Worm (Caenorhabditis elegans) whole organism, young adult: ENCODE data around the gene F01F1.14.

Experiments
- C06A6.2 ChIP-seq: fragments of 200-800 bp; sonication (Bioruptor generic); conservative IDR thresholded peaks from 2 replicates; pipeline ENCODE4 v1.3.6; 2022; ENCODE audit warnings: missing genetic modification characterization, missing compliant biosample characterization
- F33H1.4 ChIP-seq: fragments of 200-800 bp; sonication (Bioruptor generic); IDR thresholded peaks from 2 replicates; pipeline ENCODE4 v1.3.6; 2022; ENCODE audit warnings: missing genetic modification reagents, missing genetic modification characterization, missing compliant biosample characterization
- F39B2.1 ChIP-seq: fragments of 200-800 bp; sonication (Bioruptor generic); IDR thresholded peaks from 2 replicates; pipeline ENCODE4 v1.3.6; 2022; ENCODE audit warnings: missing genetic modification reagents, missing genetic modification characterization, missing compliant biosample characterization
- F49E8.2 ChIP-seq: sonication (generic microtip); optimal IDR thresholded peaks from 3 replicates; lab custom pipeline; 2017; ENCODE audit warnings: missing genetic modification characterization, mild to moderate bottlenecking, missing compliant biosample characterization, antibody characterized with exemption, moderate library complexity; ENCODE audit not compliant: insufficient read depth
- F52B5.7 ChIP-seq: sonication (generic microtip); optimal IDR thresholded peaks from 2 replicates; lab custom pipeline; 2016; ENCODE audit warnings: mild to moderate bottlenecking, missing genetic modification characterization, missing compliant biosample characterization
- F57C9.4 ChIP-seq: sonication (generic microtip); optimal IDR thresholded peaks from 2 replicates; lab custom pipeline; 2017; ENCODE audit warnings: mild to moderate bottlenecking, missing genetic modification characterization, missing compliant biosample characterization
- T07F8.4 ChIP-seq: sonication (generic microtip); optimal IDR thresholded peaks from 2 replicates; lab custom pipeline; 2016; ENCODE audit warnings: mild to moderate bottlenecking, missing genetic modification characterization, moderate library complexity, missing compliant biosample characterization
- T26A5.8 ChIP-seq: sonication (generic microtip); optimal IDR thresholded peaks from 2 replicates; lab custom pipeline; 2016; ENCODE audit warnings: missing genetic modification characterization, missing compliant biosample characterization
- Y53G8AR.9 ChIP-seq: fragments of 200-800 bp; sonication (Bioruptor generic); conservative IDR thresholded peaks from 2 replicates; pipeline ENCODE4 v1.3.6; 2022; ENCODE audit warnings: missing genetic modification reagents, missing genetic modification characterization, missing compliant biosample characterization
- Y95B8A.8 ChIP-seq: fragments of 200-800 bp; sonication (Bioruptor generic); IDR thresholded peaks from 2 replicates; pipeline ENCODE4 v1.3.6; 2022; ENCODE audit warnings: missing genetic modification reagents, missing genetic modification characterization, missing compliant biosample characterization
- ZK185.1 ChIP-seq: sonication (generic microtip); optimal IDR thresholded peaks from 2 replicates; lab custom pipeline; 2016; ENCODE audit warnings: mild to moderate bottlenecking, missing genetic modification characterization, missing compliant biosample characterization; ENCODE audit not compliant: poor library complexity, severe bottlenecking
- akir-1 ChIP-seq: fragments of 200-800 bp; sonication (Bioruptor generic); optimal IDR thresholded peaks from 2 replicates; lab custom pipeline; 2018; ENCODE audit warnings: mild to moderate bottlenecking, missing genetic modification characterization, moderate library complexity, missing compliant biosample characterization
- attf-3 ChIP-seq: fragments of 200-800 bp; sonication (Bioruptor generic); conservative IDR thresholded peaks from 2 replicates; pipeline ENCODE4 v1.3.6; 2022; ENCODE audit warnings: missing genetic modification reagents, missing genetic modification characterization, missing compliant biosample characterization
- attf-5 ChIP-seq: fragments of 200-800 bp; sonication (Bioruptor generic); optimal IDR thresholded peaks from 2 replicates; lab custom pipeline; 2018; ENCODE audit warnings: mild to moderate bottlenecking, missing genetic modification characterization, missing compliant biosample characterization
- cebp-1 ChIP-seq, 2 experiments: fragments of 200-800 bp in 1 of 2; sonication (Bioruptor generic) in 1 of 2; sonication (generic microtip) in 1 of 2; IDR thresholded peaks in 1 of 2; optimal IDR thresholded peaks in 1 of 2; 2 replicates each; pipeline versions ENCODE4 v1.3.6 to Lab custom; 2017 to 2022; ENCODE audit warnings: missing compliant biosample characterization in 2 of 2, missing genetic modification characterization in 2 of 2, mild to moderate bottlenecking in 1 of 2, missing genetic modification reagents in 1 of 2, moderate library complexity in 1 of 2
- die-1 ChIP-seq: sonication (generic microtip); optimal IDR thresholded peaks from 2 replicates; lab custom pipeline; 2016; ENCODE audit warnings: missing genotype, mild to moderate bottlenecking, missing genetic modification characterization, missing compliant biosample characterization
- dox-1 ChIP-seq: fragments of 200-800 bp; sonication (Bioruptor generic); IDR thresholded peaks from 2 replicates; pipeline ENCODE4 v1.3.6; 2022; ENCODE audit warnings: missing genetic modification reagents, missing genetic modification characterization, missing compliant biosample characterization
- dpff-1 ChIP-seq: sonication (generic microtip); optimal IDR thresholded peaks from 2 replicates; lab custom pipeline; 2017; ENCODE audit warnings: mild to moderate bottlenecking, missing genetic modification characterization, missing compliant biosample characterization
- dpl-1 ChIP-seq: fragments of 150-350 bp; optimal IDR thresholded peaks from 2 replicates; lab custom pipeline; 2014; ENCODE audit warnings: missing biosample characterization, missing genetic modification reagents, missing genetic modification characterization
- ekl-4 ChIP-seq: fragments of 200-800 bp; sonication (Bioruptor generic); IDR thresholded peaks from 2 replicates; pipeline ENCODE4 v1.3.6; 2022; ENCODE audit warnings: missing genetic modification reagents, missing genetic modification characterization, missing compliant biosample characterization
- gei-17 ChIP-seq: fragments of 200-800 bp; sonication (Bioruptor generic); optimal IDR thresholded peaks from 2 replicates; lab custom pipeline; 2018; ENCODE audit warnings: mild to moderate bottlenecking, missing genetic modification characterization, missing compliant biosample characterization
- him-1 ChIP-seq: sonication (generic microtip); optimal IDR thresholded peaks from 2 replicates; lab custom pipeline; 2016; ENCODE audit warnings: missing genotype, missing genetic modification reagents, missing genetic modification characterization, missing compliant biosample characterization
- hrde-1 ChIP-seq: sonication (generic microtip); optimal IDR thresholded peaks from 2 replicates; lab custom pipeline; 2016; ENCODE audit warnings: missing genetic modification characterization, mild to moderate bottlenecking, missing compliant biosample characterization, moderate library complexity, missing genotype, missing genetic modification reagents, borderline replicate concordance
- hsf-1 ChIP-seq: fragments of 200-800 bp; sonication (Bioruptor generic); IDR thresholded peaks from 2 replicates; pipeline ENCODE4 v1.3.6; 2022; ENCODE audit warnings: missing genetic modification reagents, missing genetic modification characterization, missing compliant biosample characterization
- lag-1 ChIP-seq: fragments of 200-800 bp; sonication (Bioruptor generic); IDR thresholded peaks from 2 replicates; pipeline ENCODE4 v1.3.6; 2022; ENCODE audit warnings: missing genetic modification reagents, missing genetic modification characterization, missing compliant biosample characterization
- lin-54 ChIP-seq: fragments of 200-800 bp; sonication (Bioruptor generic); optimal IDR thresholded peaks from 2 replicates; lab custom pipeline; 2018; ENCODE audit warnings: mild to moderate bottlenecking, missing genetic modification characterization, missing compliant biosample characterization
- lir-1 ChIP-seq: fragments of 200-800 bp; sonication (Bioruptor generic); conservative IDR thresholded peaks from 2 replicates; pipeline ENCODE4 v1.3.6; 2022; ENCODE audit warnings: missing genetic modification reagents, missing genetic modification characterization, missing compliant biosample characterization
- madf-10 ChIP-seq: sonication (generic microtip); optimal IDR thresholded peaks from 2 replicates; lab custom pipeline; 2016; ENCODE audit warnings: mild to moderate bottlenecking, missing genetic modification characterization, missing compliant biosample characterization
- madf-3 ChIP-seq: fragments of 200-800 bp; sonication (Bioruptor generic); IDR thresholded peaks from 2 replicates; pipeline ENCODE4 v1.3.6; 2022; ENCODE audit warnings: missing genetic modification reagents, missing genetic modification characterization, missing compliant biosample characterization
- madf-8 ChIP-seq: fragments of 200-800 bp; sonication (Bioruptor generic); conservative IDR thresholded peaks from 2 replicates; pipeline ENCODE4 v1.3.6; 2022; ENCODE audit warnings: missing genetic modification reagents, missing genetic modification characterization, missing compliant biosample characterization
- mcd-1 ChIP-seq: fragments of 200-800 bp; sonication (Bioruptor generic); IDR thresholded peaks from 2 replicates; pipeline ENCODE4 v1.3.6; 2022; ENCODE audit warnings: missing genetic modification reagents, missing genetic modification characterization, missing compliant biosample characterization
- nfya-1 ChIP-seq: sonication (generic microtip); optimal IDR thresholded peaks from 2 replicates; lab custom pipeline; 2017; ENCODE audit warnings: antibody characterized with exemption, missing compliant biosample characterization, missing genetic modification characterization, borderline replicate concordance; ENCODE audit not compliant: insufficient read depth
- nfyb-1 ChIP-seq: fragments of 200-800 bp; sonication (Bioruptor generic); IDR thresholded peaks from 2 replicates; pipeline ENCODE4 v1.3.6; 2022; ENCODE audit warnings: missing genetic modification reagents, missing genetic modification characterization, missing compliant biosample characterization
- nhr-120 ChIP-seq: fragments of 200-800 bp; sonication (Bioruptor generic); IDR thresholded peaks from 2 replicates; pipeline ENCODE4 v1.3.6; 2022; ENCODE audit warnings: missing genetic modification characterization, missing compliant biosample characterization
- nhr-80 ChIP-seq: sonication (generic microtip); optimal IDR thresholded peaks from 2 replicates; lab custom pipeline; 2016; ENCODE audit warnings: missing genetic modification characterization, missing compliant biosample characterization
- nhr-90 ChIP-seq: sonication (generic microtip); optimal IDR thresholded peaks from 2 replicates; lab custom pipeline; 2016; ENCODE audit warnings: missing genotype, mild to moderate bottlenecking, missing genetic modification characterization, missing compliant biosample characterization
- rcor-1 ChIP-seq: fragments of 200-800 bp; sonication (Bioruptor generic); IDR thresholded peaks from 2 replicates; pipeline ENCODE4 v1.3.6; 2022; ENCODE audit warnings: missing genetic modification reagents, missing genetic modification characterization, missing compliant biosample characterization
- rec-8 ChIP-seq, 2 experiments: sonication (generic microtip); optimal IDR thresholded peaks; 2 replicates each; lab custom pipeline; 2016; ENCODE audit warnings: mild to moderate bottlenecking in 2 of 2, missing genetic modification characterization in 2 of 2, missing genetic modification reagents in 2 of 2, missing genotype in 2 of 2, missing biosample characterization in 1 of 2, missing compliant biosample characterization in 1 of 2, moderate library complexity in 1 of 2
- repo-1 ChIP-seq: sonication (generic microtip); optimal IDR thresholded peaks from 2 replicates; lab custom pipeline; 2017; ENCODE audit warnings: mild to moderate bottlenecking, missing genetic modification characterization, missing compliant biosample characterization
- sea-2 ChIP-seq: fragments of 200-800 bp; sonication (Bioruptor generic); IDR thresholded peaks from 2 replicates; pipeline ENCODE4 v1.3.6; 2022; ENCODE audit warnings: missing genetic modification characterization, missing compliant biosample characterization
- snpc-1.1 ChIP-seq: sonication (generic microtip); optimal IDR thresholded peaks from 2 replicates; lab custom pipeline; 2017; ENCODE audit warnings: missing genetic modification characterization, mild to moderate bottlenecking, missing compliant biosample characterization, antibody characterized with exemption, moderate library complexity, missing genotype, missing genetic modification reagents; ENCODE audit not compliant: insufficient read depth
- snpc-1.3 ChIP-seq: sonication (generic microtip); optimal IDR thresholded peaks from 2 replicates; lab custom pipeline; 2017; ENCODE audit warnings: missing genetic modification characterization, mild to moderate bottlenecking, missing compliant biosample characterization, antibody characterized with exemption, moderate library complexity, missing genotype, missing genetic modification reagents; ENCODE audit not compliant: insufficient read depth
- tbp1 ChIP-seq: fragments of 200-800 bp; sonication (Bioruptor generic); optimal IDR thresholded peaks from 2 replicates; lab custom pipeline; 2018; ENCODE audit warnings: mild to moderate bottlenecking, missing genetic modification characterization, missing compliant biosample characterization
- unc-130 ChIP-seq: sonication (generic microtip); optimal IDR thresholded peaks from 2 replicates; lab custom pipeline; 2016; ENCODE audit warnings: missing genetic modification reagents, missing genetic modification characterization, missing compliant biosample characterization
- zim-3 ChIP-seq: sonication (generic microtip); optimal IDR thresholded peaks from 2 replicates; lab custom pipeline; 2017; ENCODE audit warnings: mild to moderate bottlenecking, missing genetic modification characterization, moderate library complexity, missing compliant biosample characterization
- ztf-6 ChIP-seq: fragments of 200-800 bp; sonication (Bioruptor generic); IDR thresholded peaks from 2 replicates; pipeline ENCODE4 v1.3.6; 2022; ENCODE audit warnings: missing genetic modification reagents, missing genetic modification characterization, missing compliant biosample characterization

The F01F1.14 gene

ce11 chrIII:5863774-5864173, 18.9 kb downstream of the F01F1.14 start, which contains the start of gene dnpp-1 (continued):
- TF ChIP-seq tbp1 (GFP tag; lab: Kevin White, UChicago) (peak; percentile 12), ztf-6 (no peak), hrde-1 (tag; lab: Kevin White, UChicago) (no peak), Y53G8AR.9 (no peak), F39B2.1 (GFP tag; lab: Robert Waterston, UW) (no peak), repo-1 (no peak), rec-8 (tag; optimal IDR thresholded peaks at IDR 0.05; lab: Kevin White, UChicago) (no peak), nhr-120 (no peak), mcd-1 (GFP tag; lab: Robert Waterston, UW) (no peak), nhr-90 (tag; lab: Kevin White, UChicago) (no peak), snpc-1.3 (tag; lab: Kevin White, UChicago) (no peak), nhr-80 (tag; lab: Kevin White, UChicago) (peak; percentile 69), F33H1.4 (GFP tag; lab: Robert Waterston, UW) (peak; percentile 87), akir-1 (GFP tag; lab: Kevin White, UChicago) (no peak), attf-3 (GFP tag; lab: Robert Waterston, UW) (no peak), unc-130 (GFP tag; lab: Kevin White, UChicago) (no peak), F57C9.4 (no peak), die-1 (tag; lab: Kevin White, UChicago) (no peak), ekl-4 (GFP tag; lab: Robert Waterston, UW) (no peak), F52B5.7 (no peak), lag-1 (no peak), Y95B8A.8 (no peak), attf-5 (GFP tag; lab: Kevin White, UChicago) (no peak), hsf-1 (GFP tag; lab: Robert Waterston, UW) (no peak), ZK185.1 (tag; lab: Kevin White, UChicago) (no peak), sea-2 (GFP tag; lab: Robert Waterston, UW) (no peak), lir-1 (no peak), madf-8 (peak; percentile 53), cebp-1 (GFP tag; IDR thresholded peaks at IDR 0.05; lab: Robert Waterston, UW) (no peak), cebp-1 (tag; optimal IDR thresholded peaks at IDR 0.05; lab: Kevin White, UChicago) (no peak), zim-3 (no peak), dpl-1 (no peak), rcor-1 (GFP tag; lab: Robert Waterston, UW) (no peak), nfya-1 (tag; lab: Kevin White, UChicago) (no peak), nfyb-1 (no peak), T07F8.4 (tag; lab: Kevin White, UChicago) (no peak), dox-1 (GFP tag; lab: Robert Waterston, UW) (0 out of 2 replicates have a peak, but pooled peaks have one; percentile 22), him-1 (tag; lab: Kevin White, UChicago) (peak; percentile 41), C06A6.2 (GFP tag; lab: Robert Waterston, UW) (no peak), snpc-1.1 (tag; lab: Kevin White, UChicago) (no peak), T26A5.8 (tag; lab: Kevin White, UChicago) (no peak), madf-10 (tag; lab: Kevin White, UChicago) (no peak), gei-17 (GFP tag; lab: Kevin White, UChicago) (no peak), madf-3 (GFP tag; lab: Robert Waterston, UW) (no peak), lin-54 (GFP tag; lab: Kevin White, UChicago) (no peak), F49E8.2 (tag; lab: Kevin White, UChicago) (no peak), dpff-1 (tag; lab: Kevin White, UChicago) (no peak)
- TF ChIP-seq, all 124 proteins: peak for 10
